Fruit fly (Drosophila melanogaster): Measurements from ENCODE around the gene CG33099.

CG33099 gene

DNA sequence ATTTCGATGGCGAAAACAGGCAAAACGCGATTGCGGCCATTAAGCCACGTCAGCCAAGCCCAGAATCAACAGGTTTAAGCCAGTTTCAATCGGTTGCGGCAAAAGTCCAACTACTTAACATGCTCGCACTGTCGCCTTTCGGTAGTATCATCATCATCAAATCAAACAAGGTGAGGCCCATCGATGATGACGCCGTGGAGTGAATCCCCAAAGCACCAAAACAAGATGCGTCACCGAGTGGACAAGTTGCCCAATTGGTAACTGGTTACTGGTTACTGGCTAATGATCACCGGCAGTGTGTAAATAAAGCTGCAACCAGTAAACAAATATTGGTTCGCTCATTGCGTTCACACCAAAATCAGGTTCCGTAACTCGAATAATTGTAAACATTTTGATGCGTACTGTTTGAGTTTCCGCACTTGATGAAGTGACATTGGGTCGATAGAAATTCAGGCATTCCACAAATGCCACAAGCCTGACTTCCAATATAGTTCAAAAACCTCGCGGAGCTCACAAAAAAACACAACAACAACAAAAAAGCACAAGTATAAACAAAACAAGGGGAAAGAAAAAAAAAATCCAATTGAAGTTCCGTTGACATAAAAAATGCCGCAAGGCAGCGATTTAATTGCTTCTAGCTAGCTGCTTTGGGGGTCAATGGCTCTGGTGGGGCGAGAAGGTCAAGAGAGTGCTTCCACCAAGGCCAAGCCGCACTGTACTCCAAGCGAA is 5.9 kb downstream of the CG33099 start (continued):
- no peak for TF ChIP-seq Hr4 (GFP tag; optimal IDR thresholded peaks at IDR 0.05)
- peak; percentile 4 for TF ChIP-seq CG6792 (GFP tag; optimal IDR thresholded peaks at IDR 0.05)
- TF ChIP-seq Ets96B (tag; optimal IDR thresholded peaks at IDR 0.05), result no peak
- TF ChIP-seq CG11902 (GFP tag; optimal IDR thresholded peaks at IDR 0.05), result no peak
- no peak for TF ChIP-seq fd59A (GFP tag; optimal IDR thresholded peaks at IDR 0.05)
- no peak for TF ChIP-seq achi (GFP tag; optimal IDR thresholded peaks at IDR 0.05)
- TF ChIP-seq CG9139 (GFP tag; optimal IDR thresholded peaks at IDR 0.05), result no peak
- TF ChIP-seq CG4318 (GFP tag; optimal IDR thresholded peaks at IDR 0.05), result no peak
- no peak for TF ChIP-seq Eip93F (GFP tag; optimal IDR thresholded peaks at IDR 0.05)
- TF ChIP-seq Smox (GFP tag; optimal IDR thresholded peaks at IDR 0.05), result peak; percentile 28
- no peak for TF ChIP-seq CG6163 (GFP tag; IDR thresholded peaks at IDR 0.05)
- TF ChIP-seq Sox102F (GFP tag; optimal IDR thresholded peaks at IDR 0.05), result peak; percentile 12
- TF ChIP-seq Met (GFP tag; optimal IDR thresholded peaks at IDR 0.05), result peak; percentile 27
- TF ChIP-seq eg (GFP tag; IDR thresholded peaks at IDR 0.05), result no peak
- peak; percentile 29 for TF ChIP-seq CG31627 (GFP tag; optimal IDR thresholded peaks at IDR 0.05)
- peak; percentile 23 for TF ChIP-seq CG7368 (GFP tag; optimal IDR thresholded peaks at IDR 0.05)
- peak; percentile 27 for TF ChIP-seq Blimp-1 (GFP tag; optimal IDR thresholded peaks at IDR 0.05)
- TF ChIP-seq CG1621 (tag; optimal IDR thresholded peaks at IDR 0.05), result no peak
- TF ChIP-seq fkh (GFP tag; optimal IDR thresholded peaks at IDR 0.05), result peak; percentile 89
- peak; percentile 38 for TF ChIP-seq CG6854 (GFP tag; optimal IDR thresholded peaks at IDR 0.05)
- TF ChIP-seq Sox15 (GFP tag; optimal IDR thresholded peaks at IDR 0.05), result peak; percentile 4
- TF ChIP-seq OdsH (GFP tag; optimal IDR thresholded peaks at IDR 0.05), result peak; percentile 15
- TF ChIP-seq salr (GFP tag; optimal IDR thresholded peaks at IDR 0.05), result no peak
- TF ChIP-seq Hr38 (GFP tag; optimal IDR thresholded peaks at IDR 0.05), result no peak
- peak; percentile 13 for TF ChIP-seq CG3919 (GFP tag; optimal IDR thresholded peaks at IDR 0.05)
- no peak for TF ChIP-seq CG15336 (GFP tag; IDR thresholded peaks at IDR 0.05)
- no peak for TF ChIP-seq Gug (GFP tag; IDR thresholded peaks at IDR 0.05)
- no peak for TF ChIP-seq CG10631 (GFP tag; optimal IDR thresholded peaks at IDR 0.05)
- no peak for TF ChIP-seq Sox14 (GFP tag; optimal IDR thresholded peaks at IDR 0.05)
- TF ChIP-seq ss (GFP tag; optimal IDR thresholded peaks at IDR 0.05), result peak in 1 of 2 experiments; percentile 18

DNA sequence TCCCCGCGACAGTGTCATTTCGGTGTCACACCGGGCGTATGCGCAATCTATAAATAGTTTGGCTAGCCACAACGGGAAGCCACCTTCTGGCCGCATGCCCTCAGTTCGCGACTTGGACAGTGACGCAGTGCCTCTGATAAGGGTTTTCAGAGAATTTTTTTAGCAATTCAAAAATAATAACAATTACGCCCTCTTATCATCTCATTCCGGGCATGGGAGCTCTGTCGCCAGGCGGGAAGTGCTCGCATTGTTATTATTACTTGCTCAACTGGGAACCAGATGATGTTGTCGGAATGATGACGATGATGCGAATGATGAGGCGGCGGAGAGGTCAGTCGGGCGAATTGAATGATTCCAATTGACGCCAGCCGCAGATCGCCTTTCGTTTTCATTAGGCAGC is 7.5 kb downstream of the CG33099 start:
- peak; percentile 0 for TF ChIP-seq vri (GFP tag; optimal IDR thresholded peaks at IDR 0.05)
- TF ChIP-seq CG34406 (GFP tag; optimal IDR thresholded peaks at IDR 0.05), result no peak
- peak; percentile 97 for TF ChIP-seq svp (GFP tag)
- TF ChIP-seq Hr39 (GFP tag; optimal IDR thresholded peaks at IDR 0.05), result no peak
- TF ChIP-seq Eip93F (GFP tag; optimal IDR thresholded peaks at IDR 0.05), result peak; percentile 10
- no peak for TF ChIP-seq net (GFP tag; optimal IDR thresholded peaks at IDR 0.05)
- TF ChIP-seq Blimp-1 (GFP tag; optimal IDR thresholded peaks at IDR 0.05), result peak; percentile 20

DNA sequence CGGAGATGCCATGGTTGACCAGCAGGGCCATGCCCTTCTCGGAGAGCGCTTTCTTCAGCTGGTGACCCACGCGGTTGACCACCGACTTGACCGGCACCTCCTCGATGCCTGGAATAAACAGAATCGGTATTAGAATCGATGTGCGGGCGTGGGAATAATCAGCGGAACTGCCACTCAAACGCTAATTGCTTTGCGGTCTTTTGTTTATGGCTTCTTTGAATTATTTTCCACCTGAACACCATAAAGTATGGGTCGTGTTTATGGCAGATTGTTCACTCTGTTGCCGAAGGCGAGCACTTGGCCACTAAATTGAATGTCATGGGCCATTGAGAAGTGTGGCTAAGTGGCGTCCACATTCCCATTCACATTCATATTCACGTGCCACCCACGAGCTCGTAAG is 8.3 kb downstream of the CG33099 start:
- TF ChIP-seq fd59A (GFP tag; optimal IDR thresholded peaks at IDR 0.05) (no peak), Met (GFP tag; optimal IDR thresholded peaks at IDR 0.05) (no peak), CG7368 (GFP tag; optimal IDR thresholded peaks at IDR 0.05) (no peak), CG10631 (GFP tag; optimal IDR thresholded peaks at IDR 0.05) (no peak), CG31627 (GFP tag; optimal IDR thresholded peaks at IDR 0.05) (no peak), vri (GFP tag; optimal IDR thresholded peaks at IDR 0.05) (no peak), fkh (GFP tag; optimal IDR thresholded peaks at IDR 0.05) (no peak)

DNA sequence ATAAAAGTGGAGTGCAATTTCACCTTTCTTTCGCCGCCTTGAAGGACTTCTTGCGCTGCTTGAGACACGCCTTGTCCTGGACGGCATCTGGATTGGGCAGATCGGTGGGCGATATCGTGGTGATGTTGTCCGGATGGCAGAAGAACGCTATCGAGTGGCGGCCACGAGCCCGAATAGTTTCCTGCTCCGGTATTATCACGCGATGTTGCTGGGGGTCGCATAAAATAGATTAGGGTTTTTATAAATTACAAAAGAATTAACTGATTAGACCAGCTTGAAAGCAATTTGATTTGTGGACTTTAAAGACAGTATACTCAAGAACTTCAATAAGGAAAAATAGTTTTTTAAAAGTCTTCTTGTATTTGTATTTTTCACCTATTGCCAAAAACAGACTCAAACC is 9.9 kb downstream of the CG33099 start:
- TF ChIP-seq fkh (GFP tag; optimal IDR thresholded peaks at IDR 0.05), result no peak
- no peak for TF ChIP-seq topi (GFP tag; optimal IDR thresholded peaks at IDR 0.05)
- no peak for TF ChIP-seq CG15336 (GFP tag; IDR thresholded peaks at IDR 0.05)
- TF ChIP-seq vri (GFP tag; optimal IDR thresholded peaks at IDR 0.05), result no peak

All from whole organism, prepupa.